Fruit fly (Drosophila melanogaster) whole organism, wandering third instar larva: Measurements from ENCODE around the gene CG43220.

ENCODE experiments used
- Hr78 ChIP-seq: fragments of >200 bp; optimal IDR thresholded peaks from 2 replicates; lab custom pipeline; 2017; ENCODE audit warnings: missing biosample characterization, missing genetic modification characterization
- foxo ChIP-seq, 2 experiments: fragments of 200-800 bp; sonication (Bioruptor generic); optimal IDR thresholded peaks; 2 replicates in 1 of 2; 3 replicates in 1 of 2; lab custom pipeline; 2016 to 2017; ENCODE audit warnings: missing biosample characterization in 2 of 2, missing genetic modification characterization in 2 of 2
- h ChIP-seq: fragments of 200-800 bp; sonication (Bioruptor generic); optimal IDR thresholded peaks from 3 replicates; lab custom pipeline; 2016; ENCODE audit warnings: missing biosample characterization, mild to moderate bottlenecking, missing genetic modification characterization
- pan ChIP-seq: fragments of >200 bp; optimal IDR thresholded peaks from 2 replicates; lab custom pipeline; 2017

- TF ChIP-seq Hr78 (no peak), pan (lab: Kevin White, UChicago) (no peak), foxo (GFP tag; optimal IDR thresholded peaks at IDR 0.05; lab: Kevin White, UChicago) (no peak), h (GFP tag; lab: Kevin White, UChicago) (no peak)
Measured at dm6 chr2L:17486264-17486663, at the start of gene CG43220.
